Worm (Caenorhabditis elegans) whole organism, L3 larva: ENCODE measurements around the gene C15H11.11.
A peak's percentile ranks its signal among the peaks of the same experiment; 100 is the strongest.

ENCODE experiments used
- R02D3.7 ChIP-seq: fragments of 150-350 bp; optimal IDR thresholded peaks from 2 replicates; lab custom pipeline; 2014; ENCODE audit warnings: missing biosample characterization, missing genetic modification characterization
- ZK546.5 ChIP-seq: sonication (generic microtip); optimal IDR thresholded peaks from 2 replicates; lab custom pipeline; 2017; ENCODE audit warnings: missing biosample characterization, missing genetic modification characterization
- aly-2 ChIP-seq: fragments of 150-350 bp; optimal IDR thresholded peaks from 2 replicates; lab custom pipeline; 2014; ENCODE audit warnings: missing biosample characterization, missing genetic modification characterization
- ama-1 ChIP-seq: fragments of 150-350 bp; optimal IDR thresholded peaks from 2 replicates; lab custom pipeline; 2018
- ceh-16 ChIP-seq: sonication (generic microtip); optimal IDR thresholded peaks from 2 replicates; lab custom pipeline; 2017; ENCODE audit warnings: missing biosample characterization, missing genetic modification characterization
- ceh-28 ChIP-seq: fragments of 150-350 bp; optimal IDR thresholded peaks from 2 replicates; lab custom pipeline; 2014; ENCODE audit warnings: missing biosample characterization, missing genetic modification reagents, missing genetic modification characterization
- ceh-82 ChIP-seq: fragments of 150-350 bp; optimal IDR thresholded peaks from 2 replicates; lab custom pipeline; 2014; ENCODE audit warnings: missing biosample characterization, missing genetic modification characterization
- ceh-9 ChIP-seq: sonication (generic microtip); optimal IDR thresholded peaks from 2 replicates; lab custom pipeline; 2018; ENCODE audit warnings: missing biosample characterization, missing genetic modification characterization
- daf-12 ChIP-seq: fragments of 150-350 bp; optimal IDR thresholded peaks from 2 replicates; lab custom pipeline; 2014; ENCODE audit warnings: missing biosample characterization, missing genetic modification reagents, missing genetic modification characterization
- egl-27 ChIP-seq: sonication (generic microtip); optimal IDR thresholded peaks from 4 replicates; lab custom pipeline; 2017; ENCODE audit warnings: missing biosample characterization, missing genetic modification reagents, missing genetic modification characterization
- egl-5 ChIP-seq: fragments of 150-350 bp; optimal IDR thresholded peaks from 2 replicates; lab custom pipeline; 2017; ENCODE audit warnings: missing biosample characterization, missing genetic modification reagents, missing genetic modification characterization, inconsistent platforms
- elt-1 ChIP-seq: fragments of 150-350 bp; optimal IDR thresholded peaks from 2 replicates; lab custom pipeline; 2014; ENCODE audit warnings: missing biosample characterization, missing genetic modification characterization
- elt-2 ChIP-seq: sonication (generic microtip); optimal IDR thresholded peaks from 2 replicates; lab custom pipeline; 2016; ENCODE audit warnings: missing genetic modification reagents, mild to moderate bottlenecking, missing genetic modification characterization, missing compliant biosample characterization
- elt-3 ChIP-seq, 3 experiments: fragments of 150-350 bp in 1 of 3; sonication (generic microtip) in 2 of 3; optimal IDR thresholded peaks; 2 replicates in 2 of 3; 4 replicates in 1 of 3; lab custom pipeline; 2014 to 2017; ENCODE audit warnings: missing biosample characterization in 3 of 3, missing genetic modification characterization in 3 of 3
- eor-1 ChIP-seq, 2 experiments: fragments of 150-350 bp; optimal IDR thresholded peaks; 2 replicates each; lab custom pipeline; 2014 to 2018; ENCODE audit warnings: missing biosample characterization in 2 of 2, missing genetic modification characterization in 2 of 2
- fkh-10 ChIP-seq: sonication (generic microtip); optimal IDR thresholded peaks from 2 replicates; lab custom pipeline; 2017; ENCODE audit warnings: missing biosample characterization, missing genetic modification reagents, missing genetic modification characterization
- fkh-2 ChIP-seq: fragments of 150-350 bp; optimal IDR thresholded peaks from 2 replicates; lab custom pipeline; 2014; ENCODE audit warnings: missing biosample characterization, missing genetic modification reagents, missing genetic modification characterization
- fos-1 ChIP-seq: fragments of 150-350 bp; optimal IDR thresholded peaks from 2 replicates; lab custom pipeline; 2014; ENCODE audit warnings: missing biosample characterization, missing genetic modification characterization
- hmg-11 ChIP-seq: sonication (generic microtip); optimal IDR thresholded peaks from 2 replicates; lab custom pipeline; 2016; ENCODE audit warnings: missing genetic modification characterization, missing compliant biosample characterization
- jun-1 ChIP-seq: fragments of 150-350 bp; optimal IDR thresholded peaks from 2 replicates; lab custom pipeline; 2014; ENCODE audit warnings: missing biosample characterization, missing genetic modification reagents, missing genetic modification characterization
- lin-15B ChIP-seq: fragments of 150-350 bp; optimal IDR thresholded peaks from 2 replicates; lab custom pipeline; 2014; ENCODE audit warnings: missing biosample characterization, missing genetic modification characterization
- lin-39 ChIP-seq: fragments of 150-350 bp; optimal IDR thresholded peaks from 2 replicates; lab custom pipeline; 2018; ENCODE audit warnings: missing biosample characterization, missing genetic modification reagents, missing genetic modification characterization
- lsy-12 ChIP-seq: sonication (generic microtip); optimal IDR thresholded peaks from 2 replicates; lab custom pipeline; 2016; ENCODE audit warnings: mild to moderate bottlenecking, missing genetic modification characterization, missing compliant biosample characterization
- mdl-1 ChIP-seq: fragments of 150-350 bp; optimal IDR thresholded peaks from 2 replicates; lab custom pipeline; 2014; ENCODE audit warnings: missing biosample characterization, missing genetic modification characterization
- mml-1 ChIP-seq: fragments of 150-350 bp; sonication (generic microtip); optimal IDR thresholded peaks from 3 replicates; lab custom pipeline; 2014; ENCODE audit warnings: missing biosample characterization, missing genetic modification characterization
- nfya-1 ChIP-seq: sonication (generic microtip); optimal IDR thresholded peaks from 2 replicates; lab custom pipeline; 2017; ENCODE audit warnings: missing genetic modification characterization, mild to moderate bottlenecking, missing compliant biosample characterization, antibody characterized with exemption, moderate library complexity; ENCODE audit not compliant: insufficient read depth
- nhr-11 ChIP-seq: fragments of 150-350 bp; optimal IDR thresholded peaks from 2 replicates; lab custom pipeline; 2014; ENCODE audit warnings: missing biosample characterization, missing genetic modification characterization
- nhr-12 ChIP-seq: fragments of 150-350 bp; optimal IDR thresholded peaks from 2 replicates; lab custom pipeline; 2014; ENCODE audit warnings: missing biosample characterization, missing genetic modification characterization
- nhr-23 ChIP-seq: fragments of 150-350 bp; optimal IDR thresholded peaks from 2 replicates; lab custom pipeline; 2014; ENCODE audit warnings: missing biosample characterization, missing genetic modification reagents, missing genetic modification characterization
- nhr-237 ChIP-seq: fragments of 150-350 bp; optimal IDR thresholded peaks from 2 replicates; lab custom pipeline; 2014; ENCODE audit warnings: missing biosample characterization, missing genetic modification characterization
- nhr-25 ChIP-seq: sonication (generic microtip); optimal IDR thresholded peaks from 2 replicates; lab custom pipeline; 2017; ENCODE audit warnings: missing biosample characterization, missing genetic modification characterization
- nhr-28 ChIP-seq: fragments of 150-350 bp; optimal IDR thresholded peaks from 2 replicates; lab custom pipeline; 2014; ENCODE audit warnings: missing biosample characterization, missing genetic modification characterization
- nhr-43 ChIP-seq: sonication (generic microtip); optimal IDR thresholded peaks from 2 replicates; lab custom pipeline; 2016; ENCODE audit warnings: mild to moderate bottlenecking, missing genetic modification characterization, missing compliant biosample characterization; ENCODE audit not compliant: poor library complexity, severe bottlenecking
- nhr-67 ChIP-seq: fragments of 150-350 bp; optimal IDR thresholded peaks from 2 replicates; lab custom pipeline; 2014; ENCODE audit warnings: missing biosample characterization, missing genetic modification characterization
- nhr-76 ChIP-seq: fragments of 150-350 bp; sonication (generic microtip); optimal IDR thresholded peaks from 5 replicates; lab custom pipeline; 2014; ENCODE audit warnings: missing biosample characterization, missing genetic modification characterization
- nhr-77 ChIP-seq: fragments of 150-350 bp; optimal IDR thresholded peaks from 2 replicates; lab custom pipeline; 2014; ENCODE audit warnings: missing biosample characterization, missing genetic modification characterization
- pha-4 ChIP-seq: fragments of 150-350 bp; optimal IDR thresholded peaks from 2 replicates; lab custom pipeline; 2014; ENCODE audit warnings: missing biosample characterization, missing genetic modification reagents, missing genetic modification characterization
- pqm-1 ChIP-seq: fragments of 150-350 bp; optimal IDR thresholded peaks from 2 replicates; lab custom pipeline; 2017; ENCODE audit warnings: missing biosample characterization, missing genetic modification characterization, inconsistent platforms
- sea-2 ChIP-seq: fragments of 150-350 bp; sonication (generic microtip); optimal IDR thresholded peaks from 4 replicates; lab custom pipeline; 2014; ENCODE audit warnings: missing biosample characterization, missing genetic modification reagents, missing genetic modification characterization
- skn-1 ChIP-seq: fragments of 150-350 bp; optimal IDR thresholded peaks from 2 replicates; lab custom pipeline; 2014; ENCODE audit warnings: missing biosample characterization, missing genetic modification characterization
- snpc-4 ChIP-seq: fragments of 150-350 bp; optimal IDR thresholded peaks from 2 replicates; lab custom pipeline; 2014; ENCODE audit warnings: missing biosample characterization, missing genetic modification characterization
- tbx-2 ChIP-seq: sonication (generic microtip); optimal IDR thresholded peaks from 2 replicates; lab custom pipeline; 2016; ENCODE audit warnings: mild to moderate bottlenecking, missing genetic modification characterization, missing compliant biosample characterization
- unc-39 ChIP-seq: sonication (generic microtip); optimal IDR thresholded peaks from 4 replicates; lab custom pipeline; 2017; ENCODE audit warnings: missing biosample characterization, missing genetic modification characterization
- unc-62 ChIP-seq: fragments of 150-350 bp; sonication (generic microtip); optimal IDR thresholded peaks from 4 replicates; lab custom pipeline; 2014; ENCODE audit warnings: missing biosample characterization, missing genetic modification reagents, missing genetic modification characterization
- zag-1 ChIP-seq: fragments of 150-350 bp; optimal IDR thresholded peaks from 2 replicates; lab custom pipeline; 2014; ENCODE audit warnings: missing biosample characterization, missing genetic modification characterization
- ztf-11 ChIP-seq: fragments of 150-350 bp; optimal IDR thresholded peaks from 2 replicates; lab custom pipeline; 2014; ENCODE audit warnings: missing biosample characterization, missing genetic modification characterization
- ztf-4 ChIP-seq: fragments of 150-350 bp; optimal IDR thresholded peaks from 2 replicates; lab custom pipeline; 2014; ENCODE audit warnings: missing biosample characterization, missing genetic modification characterization

Gene C15H11.11

DNA sequence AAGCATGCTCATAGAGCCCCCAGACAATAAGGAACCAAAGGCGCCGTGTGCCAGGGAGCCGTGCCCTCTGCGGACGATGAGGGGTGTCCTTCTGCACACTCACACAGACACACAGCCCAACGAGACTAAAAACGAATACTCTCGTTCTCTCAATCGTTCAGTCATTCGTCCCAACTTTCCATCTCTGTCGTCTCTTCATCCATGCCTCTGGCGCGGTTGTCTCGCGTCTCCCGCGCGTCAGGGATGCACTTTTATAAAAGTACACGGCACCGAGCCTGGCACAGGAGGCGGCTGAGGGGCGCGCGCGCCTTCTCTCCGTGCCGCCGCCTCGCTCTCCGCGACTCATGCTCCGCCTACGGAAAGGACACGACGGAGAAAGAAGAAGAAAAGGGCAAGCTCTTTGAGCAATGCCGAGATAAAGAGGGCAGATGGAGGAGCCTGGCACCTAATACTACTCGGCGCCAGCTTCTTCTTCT is 48.8 kb upstream of the C15H11.11 start:
- TF ChIP-seq nhr-67: no peak
- TF ChIP-seq fkh-2 (tag; lab: Kevin White, UChicago): peak; percentile 63
- no peak for TF ChIP-seq sea-2
- TF ChIP-seq fos-1 (tag; lab: Kevin White, UChicago): peak; percentile 82
- TF ChIP-seq ztf-4 (tag; lab: Kevin White, UChicago): no peak
- TF ChIP-seq mdl-1 (tag; lab: Kevin White, UChicago): peak; percentile 70
- TF ChIP-seq elt-2: peak; percentile 32
- TF ChIP-seq skn-1 (tag; lab: Kevin White, UChicago): peak; percentile 63
- peak; percentile 24 for TF ChIP-seq lin-15B (tag; lab: Kevin White, UChicago)
- TF ChIP-seq ceh-82 (tag; lab: Kevin White, UChicago): peak; percentile 72
- no peak for TF ChIP-seq nhr-76 (tag; lab: Kevin White, UChicago)
- no peak for TF ChIP-seq unc-39 (tag; lab: Kevin White, UChicago)
- peak; percentile 52 for TF ChIP-seq R02D3.7 (tag; lab: Kevin White, UChicago)
- no peak for TF ChIP-seq ceh-9
- TF ChIP-seq pqm-1 (tag; lab: Kevin White, UChicago): peak; percentile 39
- no peak for TF ChIP-seq fkh-10
- peak; percentile 82 for TF ChIP-seq lin-39
- TF ChIP-seq mml-1 (tag; lab: Kevin White, UChicago): no peak
- peak; percentile 83 for TF ChIP-seq hmg-11 (tag; lab: Kevin White, UChicago)
- TF ChIP-seq tbx-2 (tag; lab: Kevin White, UChicago): peak; percentile 88
- no peak for TF ChIP-seq nhr-77 (tag; lab: Kevin White, UChicago)
- TF ChIP-seq nhr-237: no peak
- peak; percentile 90 for TF ChIP-seq nhr-23
- TF ChIP-seq aly-2 (tag; lab: Kevin White, UChicago): no peak
- peak; percentile 74 for TF ChIP-seq nhr-43 (tag; lab: Kevin White, UChicago)
- no peak for TF ChIP-seq egl-27
- TF ChIP-seq nhr-28 (tag; lab: Kevin White, UChicago): no peak
- TF ChIP-seq ZK546.5 (tag; lab: Kevin White, UChicago): no peak
- TF ChIP-seq ztf-11 (tag; lab: Kevin White, UChicago): peak; percentile 38
- TF ChIP-seq daf-12 (tag; lab: Kevin White, UChicago): peak; percentile 99
- TF ChIP-seq ama-1 (lab: Kevin White, UChicago): no peak
- TF ChIP-seq ceh-16: no peak
- peak; percentile 85 for TF ChIP-seq unc-62 (GFP tag; lab: Kevin White, UChicago)
- TF ChIP-seq lsy-12 (tag; lab: Kevin White, UChicago): peak; percentile 86
- TF ChIP-seq elt-1: peak; percentile 22
- peak; percentile 72 for TF ChIP-seq ceh-28
- no peak for TF ChIP-seq egl-5 (tag; lab: Kevin White, UChicago)
- TF ChIP-seq nfya-1: peak; percentile 95
- TF ChIP-seq nhr-11 (tag; lab: Kevin White, UChicago): no peak
- no peak for TF ChIP-seq pha-4 (tag; lab: Kevin White, UChicago)
- TF ChIP-seq elt-3 (tag; optimal IDR thresholded peaks at IDR 0.05; lab: Kevin White, UChicago): no peak
- TF ChIP-seq eor-1 (tag; optimal IDR thresholded peaks at IDR 0.05; lab: Kevin White, UChicago): no peak
- TF ChIP-seq nhr-25 (tag; lab: Kevin White, UChicago): peak; percentile 77
- TF ChIP-seq jun-1: peak; percentile 15
- peak; percentile 65 for TF ChIP-seq zag-1 (tag; lab: Kevin White, UChicago)
- no peak for TF ChIP-seq nhr-12
- peak; percentile 44 for TF ChIP-seq snpc-4 (tag; lab: Kevin White, UChicago)
